Fruit fly (Drosophila melanogaster) whole organism, embryonic: Measurements from ENCODE around the gene CycA.

ENCODE experiments used
- ATbp ChIP-seq: fragments of 200-800 bp; sonication (Bioruptor generic); optimal IDR thresholded peaks from 2 replicates; lab custom pipeline; 2017; ENCODE audit warnings: missing biosample characterization, mild to moderate bottlenecking, missing genetic modification characterization, missing genetic modification reagents
- BEAF-32 ChIP-seq: fragments of 200-800 bp; sonication (Bioruptor generic); optimal IDR thresholded peaks from 3 replicates; lab custom pipeline; 2017; ENCODE audit warnings: missing biosample characterization, missing genetic modification characterization, mild to moderate bottlenecking, moderate library complexity, missing genetic modification reagents
- CG10209 ChIP-seq: fragments of 200-800 bp; sonication (Bioruptor generic); optimal IDR thresholded peaks from 3 replicates; lab custom pipeline; 2017; ENCODE audit warnings: missing biosample characterization, mild to moderate bottlenecking, missing genetic modification characterization, missing genetic modification reagents
- CG10959 ChIP-seq: fragments of 200-800 bp; sonication (Bioruptor generic); IDR thresholded peaks from 2 replicates; pipeline ENCODE4 v1.3.6; 2022; ENCODE audit warnings: missing biosample characterization, missing genetic modification characterization
- CG11504 ChIP-seq: fragments of 200-800 bp; sonication (Bioruptor generic); optimal IDR thresholded peaks from 3 replicates; lab custom pipeline; 2019; ENCODE audit warnings: missing biosample characterization, mild to moderate bottlenecking, missing genetic modification characterization, moderate library complexity
- CG12219 ChIP-seq: fragments of 200-800 bp; sonication (Bioruptor generic); optimal IDR thresholded peaks from 3 replicates; lab custom pipeline; 2018; ENCODE audit warnings: missing biosample characterization, mild to moderate bottlenecking, missing genetic modification characterization
- CG12769 ChIP-seq: fragments of 200-800 bp; sonication (Bioruptor generic); optimal IDR thresholded peaks from 2 replicates; lab custom pipeline; 2019; ENCODE audit warnings: missing biosample characterization, mild to moderate bottlenecking, missing genetic modification characterization, moderate library complexity
- CG14050 ChIP-seq: fragments of 200-800 bp; sonication (Bioruptor generic); IDR thresholded peaks from 3 replicates; pipeline ENCODE4 v1.3.6; 2022; ENCODE audit warnings: missing biosample characterization, missing genetic modification characterization
- CG14441 ChIP-seq: fragments of 200-800 bp; sonication (Bioruptor generic); IDR thresholded peaks from 2 replicates; pipeline ENCODE4 v1.3.6; 2022; ENCODE audit warnings: missing biosample characterization, missing genetic modification characterization
- CG17802 ChIP-seq: fragments of 200-800 bp; sonication (Bioruptor generic); optimal IDR thresholded peaks from 2 replicates; lab custom pipeline; 2018; ENCODE audit warnings: missing biosample characterization, mild to moderate bottlenecking, missing genetic modification characterization, moderate library complexity
- CG18599 ChIP-seq: fragments of 200-800 bp; sonication (Bioruptor generic); optimal IDR thresholded peaks from 3 replicates; lab custom pipeline; 2017; ENCODE audit warnings: missing biosample characterization, missing genetic modification characterization, mild to moderate bottlenecking, moderate library complexity, missing genetic modification reagents
- CG2120 ChIP-seq: fragments of 200-800 bp; sonication (Bioruptor generic); optimal IDR thresholded peaks from 3 replicates; lab custom pipeline; 2016; ENCODE audit warnings: missing biosample characterization, missing genetic modification characterization
- CG2129 ChIP-seq: fragments of 200-800 bp; sonication (Bioruptor generic); IDR thresholded peaks from 2 replicates; pipeline ENCODE4 v1.3.6; 2022; ENCODE audit warnings: missing biosample characterization, missing genetic modification characterization; ENCODE audit not compliant: partially characterized antibody
- CG2678 ChIP-seq: fragments of 200-800 bp; sonication (Bioruptor generic); optimal IDR thresholded peaks from 3 replicates; lab custom pipeline; 2019; ENCODE audit warnings: missing biosample characterization, mild to moderate bottlenecking, missing genetic modification characterization, moderate library complexity
- CG2712 ChIP-seq: fragments of 200-800 bp; optimal IDR thresholded peaks from 3 replicates; lab custom pipeline; 2019; ENCODE audit warnings: missing biosample characterization, mild to moderate bottlenecking, missing genetic modification characterization, moderate library complexity
- CG6689 ChIP-seq: fragments of 200-800 bp; sonication (Bioruptor generic); IDR thresholded peaks from 2 replicates; pipeline ENCODE4 v1.3.6; 2022; ENCODE audit warnings: missing biosample characterization, missing genetic modification characterization
- CG7556 ChIP-seq: fragments of 200-800 bp; sonication (Bioruptor generic); optimal IDR thresholded peaks from 2 replicates; lab custom pipeline; 2017; ENCODE audit warnings: missing biosample characterization, mild to moderate bottlenecking, missing genetic modification characterization
- CG7839 ChIP-seq: fragments of 200-800 bp; sonication (Bioruptor generic); optimal IDR thresholded peaks from 3 replicates; lab custom pipeline; 2018; ENCODE audit warnings: missing biosample characterization, mild to moderate bottlenecking, missing genetic modification characterization, moderate library complexity
- CG8290 ChIP-seq, 3 experiments: fragments of 200-800 bp; sonication (Bioruptor generic); optimal IDR thresholded peaks; 2 replicates each; lab custom pipeline; 2016 to 2019; ENCODE audit warnings: missing biosample characterization in 3 of 3, missing genetic modification characterization in 3 of 3, mild to moderate bottlenecking in 2 of 3, moderate library complexity in 1 of 3
- CG9437 ChIP-seq: fragments of 200-800 bp; sonication (Bioruptor generic); optimal IDR thresholded peaks from 2 replicates; lab custom pipeline; 2018; ENCODE audit warnings: missing biosample characterization, mild to moderate bottlenecking, missing genetic modification characterization
- CG9609 ChIP-seq: fragments of 200-800 bp; sonication (Bioruptor generic); optimal IDR thresholded peaks from 3 replicates; lab custom pipeline; 2016; ENCODE audit warnings: missing biosample characterization, missing genetic modification characterization
- CG9876 ChIP-seq: fragments of 200-800 bp; sonication (Bioruptor generic); optimal IDR thresholded peaks from 2 replicates; lab custom pipeline; 2016; ENCODE audit warnings: missing biosample characterization, missing genetic modification characterization
- Elba2 ChIP-seq: fragments of 200-800 bp; sonication (Bioruptor generic); optimal IDR thresholded peaks from 3 replicates; lab custom pipeline; 2016; ENCODE audit warnings: missing biosample characterization, missing genetic modification characterization
- Fer1 ChIP-seq: fragments of 200-800 bp; sonication (Bioruptor generic); optimal IDR thresholded peaks from 2 replicates; lab custom pipeline; 2017; ENCODE audit warnings: missing biosample characterization, mild to moderate bottlenecking, missing genetic modification characterization
- HLH54F ChIP-seq: fragments of 200-800 bp; sonication (Bioruptor generic); optimal IDR thresholded peaks from 3 replicates; lab custom pipeline; 2016; ENCODE audit warnings: missing biosample characterization, missing genetic modification characterization
- Hand ChIP-seq: fragments of 200-800 bp; sonication (Bioruptor generic); optimal IDR thresholded peaks from 2 replicates; lab custom pipeline; 2017; ENCODE audit warnings: mild to moderate bottlenecking, missing biosample characterization, missing genetic modification reagents, missing genetic modification characterization
- Hr51 ChIP-seq, 2 experiments: fragments of 200-800 bp; sonication (Bioruptor generic); optimal IDR thresholded peaks; 2 replicates in 1 of 2; 3 replicates in 1 of 2; lab custom pipeline; 2016 to 2018; ENCODE audit warnings: missing biosample characterization in 2 of 2, missing genetic modification characterization in 2 of 2, mild to moderate bottlenecking in 1 of 2, moderate library complexity in 1 of 2
- NfI ChIP-seq: fragments of 200-800 bp; sonication (Bioruptor generic); optimal IDR thresholded peaks from 3 replicates; lab custom pipeline; 2018; ENCODE audit warnings: missing biosample characterization, mild to moderate bottlenecking, missing genetic modification characterization, moderate library complexity
- Rfx ChIP-seq: fragments of 200-800 bp; sonication (Bioruptor generic); IDR thresholded peaks from 2 replicates; pipeline ENCODE4 v1.3.6; 2022; ENCODE audit warnings: missing biosample characterization, missing genetic modification characterization
- Scr ChIP-seq: fragments of 200-800 bp; sonication (Bioruptor generic); IDR thresholded peaks from 2 replicates; pipeline ENCODE4 v1.3.6; 2022; ENCODE audit warnings: missing biosample characterization, missing genetic modification characterization; ENCODE audit not compliant: partially characterized antibody
- Sin3A ChIP-seq: fragments of >200 bp; optimal IDR thresholded peaks from 2 replicates; lab custom pipeline; 2018
- Taf1 ChIP-seq: fragments of 200-800 bp; sonication (Bioruptor generic); IDR thresholded peaks from 2 replicates; pipeline ENCODE4 v1.3.6; 2022; ENCODE audit warnings: missing biosample characterization, missing genetic modification characterization
- Tbp ChIP-seq: fragments of >200 bp; optimal IDR thresholded peaks from 2 replicates; lab custom pipeline; 2018; ENCODE audit warnings: missing biosample characterization, missing genetic modification characterization
- bcd ChIP-seq: fragments of 200-800 bp; sonication (Bioruptor generic); optimal IDR thresholded peaks from 2 replicates; lab custom pipeline; 2017; ENCODE audit warnings: missing biosample characterization, mild to moderate bottlenecking, missing genetic modification characterization
- bigmax ChIP-seq: fragments of 200-800 bp; sonication (Bioruptor generic); optimal IDR thresholded peaks from 2 replicates; lab custom pipeline; 2018; ENCODE audit warnings: missing biosample characterization, mild to moderate bottlenecking, missing genetic modification characterization
- cwo ChIP-seq: fragments of 200-800 bp; sonication (Bioruptor generic); optimal IDR thresholded peaks from 3 replicates; lab custom pipeline; 2017; ENCODE audit warnings: missing biosample characterization, missing genetic modification characterization, mild to moderate bottlenecking, moderate library complexity, missing genetic modification reagents
- dmrt11E ChIP-seq: fragments of 200-800 bp; sonication (Bioruptor generic); optimal IDR thresholded peaks from 3 replicates; lab custom pipeline; 2018; ENCODE audit warnings: missing biosample characterization, mild to moderate bottlenecking, missing genetic modification characterization, moderate library complexity
- gcm ChIP-seq: fragments of 200-800 bp; sonication (Bioruptor generic); optimal IDR thresholded peaks from 2 replicates; lab custom pipeline; 2019; ENCODE audit warnings: missing biosample characterization, mild to moderate bottlenecking, missing genetic modification characterization, moderate library complexity
- jumu ChIP-seq: fragments of 200-800 bp; sonication (Bioruptor generic); optimal IDR thresholded peaks from 3 replicates; lab custom pipeline; 2016; ENCODE audit warnings: missing biosample characterization, missing genetic modification characterization
- maf-S ChIP-seq: fragments of 200-800 bp; sonication (Bioruptor generic); optimal IDR thresholded peaks from 2 replicates; lab custom pipeline; 2016; ENCODE audit warnings: missing biosample characterization, missing genetic modification characterization
- nom ChIP-seq: fragments of 200-800 bp; sonication (Bioruptor generic); optimal IDR thresholded peaks from 2 replicates; lab custom pipeline; 2017; ENCODE audit warnings: missing biosample characterization, missing genetic modification characterization, mild to moderate bottlenecking, moderate library complexity, missing genetic modification reagents
- pan ChIP-seq, 4 experiments: fragments of >200 bp in 3 of 4; fragments of 200-800 bp in 1 of 4; sonication (Bioruptor generic) in 1 of 4; optimal IDR thresholded peaks in 3 of 4; IDR thresholded peaks in 1 of 4; 2 replicates each; pipeline versions ENCODE4 v1.3.6 to Lab custom; 2017 to 2022; ENCODE audit warnings: missing biosample characterization in 2 of 4, missing genetic modification characterization in 2 of 4, mixed read lengths in 1 of 4
- row ChIP-seq: fragments of 200-800 bp; sonication (Bioruptor generic); IDR thresholded peaks from 3 replicates; pipeline ENCODE4 v1.3.6; 2022; ENCODE audit warnings: missing biosample characterization, missing genetic modification characterization
- scrt ChIP-seq: fragments of 200-800 bp; sonication (Bioruptor generic); optimal IDR thresholded peaks from 2 replicates; lab custom pipeline; 2018; ENCODE audit warnings: missing biosample characterization, mild to moderate bottlenecking, missing genetic modification characterization, moderate library complexity
- sens ChIP-seq: fragments of 200-800 bp; sonication (Bioruptor generic); peaks from one replicate; lab custom pipeline; 2016; ENCODE audit warnings: missing biosample characterization, missing genetic modification characterization
- slbo ChIP-seq: fragments of 200-800 bp; sonication (Bioruptor generic); IDR thresholded peaks from 2 replicates; pipeline ENCODE4 v1.3.6; 2022; ENCODE audit warnings: missing biosample characterization, missing genetic modification characterization
- unpg ChIP-seq: fragments of 200-800 bp; sonication (Bioruptor generic); optimal IDR thresholded peaks from 3 replicates; lab custom pipeline; 2018; ENCODE audit warnings: missing biosample characterization, mild to moderate bottlenecking, missing genetic modification characterization, moderate library complexity

Gene CycA

DNA sequence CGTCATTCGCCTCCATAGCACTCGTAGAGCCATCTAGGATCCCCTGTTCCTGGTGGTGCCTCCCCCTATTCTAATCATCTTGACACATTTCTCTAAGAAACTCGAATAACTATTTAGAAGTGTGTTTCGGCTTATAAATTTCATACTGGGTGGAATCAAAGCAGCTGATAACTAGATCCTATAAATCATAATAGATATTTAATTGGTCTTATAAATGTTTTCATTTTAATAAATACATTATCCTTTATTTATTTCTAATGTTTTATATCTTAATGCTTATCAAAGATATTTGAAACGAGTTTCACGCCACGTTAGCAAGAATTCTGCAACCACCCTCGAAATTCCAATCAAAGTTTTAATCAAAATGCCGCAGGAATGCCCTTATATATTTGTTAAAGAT is 37.8 kb upstream of the CycA start, which contains the start of gene CG5906:
Gene CG5906, minus strand, starts transcription at position 101 of the 400 bp plus-strand sequence.
- TF ChIP-seq CG10209 (no peak), CG9876 (GFP tag; lab: Kevin White, UChicago) (no peak), CG2712 (tag; lab: Kevin White, UChicago) (no peak), ATbp (no peak), HLH54F (GFP tag; lab: Kevin White, UChicago) (no peak), maf-S (GFP tag; lab: Kevin White, UChicago) (no peak), Sin3A (lab: Kevin White, UChicago) (no peak), dmrt11E (tag; lab: Kevin White, UChicago) (no peak)

DNA sequence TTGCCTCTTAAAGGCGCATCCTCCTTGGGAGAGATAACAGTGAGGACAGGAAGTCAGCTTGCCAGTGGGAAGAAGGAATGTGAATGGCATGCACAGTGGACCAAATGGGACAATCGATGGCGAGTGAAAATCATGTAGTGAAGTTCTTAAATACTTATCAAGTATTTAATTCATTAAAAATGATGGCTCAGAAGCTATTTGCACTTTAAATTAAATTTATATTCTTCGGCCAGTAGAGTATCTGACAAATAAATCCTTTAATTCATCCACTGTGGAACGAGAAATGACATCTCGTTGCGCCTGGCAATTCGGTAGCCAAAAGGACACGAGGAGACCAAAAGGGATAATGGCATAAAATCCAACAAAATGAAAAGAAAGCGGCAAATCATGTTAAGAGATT is 36.0 kb upstream of the CycA start:
- no peak for TF ChIP-seq CG2129 (GFP tag; lab: Robert Waterston, UW)
- no peak for TF ChIP-seq nom (GFP tag; lab: Kevin White, UChicago)
- TF ChIP-seq CG2678 (tag; lab: Kevin White, UChicago), result peak; percentile 44
- no peak for TF ChIP-seq CG6689
- TF ChIP-seq sens, result peak; percentile 64
- TF ChIP-seq pan (optimal IDR thresholded peaks at IDR 0.05; lab: Kevin White, UChicago), result no peak
- peak in 1 of 2 experiments; percentile 25 for TF ChIP-seq pan (GFP tag; optimal IDR thresholded peaks at IDR 0.05 in 1 of 2, IDR thresholded peaks at IDR 0.05 in 1 of 2)
- TF ChIP-seq BEAF-32 (GFP tag; lab: Kevin White, UChicago), result no peak
- TF ChIP-seq Taf1 (GFP tag; lab: Robert Waterston, UW), result no peak
- TF ChIP-seq CG7556, result peak; percentile 20
- TF ChIP-seq cwo (GFP tag; lab: Kevin White, UChicago), result peak; percentile 16
- peak; percentile 13 for TF ChIP-seq scrt (GFP tag; lab: Kevin White, UChicago)
- no peak for TF ChIP-seq gcm (GFP tag; lab: Kevin White, UChicago)
- no peak for TF ChIP-seq CG17802 (tag; lab: Kevin White, UChicago)
- no peak for TF ChIP-seq CG9437 (GFP tag; lab: Kevin White, UChicago)
- TF ChIP-seq row, result peak; percentile 33; the same call in 2 of the 3 replicates
- no peak for TF ChIP-seq Tbp (GFP tag; lab: Kevin White, UChicago)
- peak; percentile 3 for TF ChIP-seq NfI (GFP tag; lab: Kevin White, UChicago)
- peak; percentile 58 for TF ChIP-seq CG2120 (GFP tag; lab: Kevin White, UChicago)
- TF ChIP-seq slbo (GFP tag; lab: Robert Waterston, UW), result peak; percentile 55
- no peak for TF ChIP-seq CG12219
- peak; percentile 19 for TF ChIP-seq CG11504 (tag; lab: Kevin White, UChicago)
- TF ChIP-seq Fer1 (GFP tag; lab: Kevin White, UChicago), result peak; percentile 36
- TF ChIP-seq CG18599, result peak; percentile 55
- TF ChIP-seq bcd (GFP tag; lab: Kevin White, UChicago), result peak; percentile 1
- TF ChIP-seq Scr (GFP tag; lab: Robert Waterston, UW), result no peak
- TF ChIP-seq CG8290 (GFP tag; optimal IDR thresholded peaks at IDR 0.05; lab: Kevin White, UChicago), result no peak
- peak in 1 of 2 experiments; percentile 42 for TF ChIP-seq CG8290 (tag; optimal IDR thresholded peaks at IDR 0.05; lab: Kevin White, UChicago)
- no peak for TF ChIP-seq bigmax (GFP tag; lab: Kevin White, UChicago)
- no peak for TF ChIP-seq jumu
- TF ChIP-seq Hand (GFP tag; lab: Kevin White, UChicago), result peak; percentile 39
- TF ChIP-seq Rfx (GFP tag; lab: Robert Waterston, UW), result peak; percentile 39; the same call in 1 of the 2 replicates
- peak; percentile 51 for TF ChIP-seq CG12769
- peak; percentile 11; the same call in 1 of the 2 replicates for TF ChIP-seq CG14441 (GFP tag; lab: Robert Waterston, UW)
- 0 out of 2 replicates have a peak, but pooled peaks have one; percentile 11 for TF ChIP-seq CG10959 (GFP tag; lab: Robert Waterston, UW)
- TF ChIP-seq unpg (GFP tag; lab: Kevin White, UChicago), result no peak
- TF ChIP-seq CG9609 (GFP tag; lab: Kevin White, UChicago), result no peak
- TF ChIP-seq Elba2 (GFP tag; lab: Kevin White, UChicago), result no peak
- peak; percentile 15 for TF ChIP-seq CG7839 (tag; lab: Kevin White, UChicago)
- TF ChIP-seq Hr51 (GFP tag; optimal IDR thresholded peaks at IDR 0.05; lab: Kevin White, UChicago), result peak in 1 of 2 experiments; percentile 25
- no peak for TF ChIP-seq CG14050
